Worm (Caenorhabditis elegans) whole organism, midembryonic: ENCODE results near the gene T28A8.2.

Source experiments
- T22C8.4 ChIP-seq: fragments of 200-800 bp; sonication (Bioruptor generic); IDR thresholded peaks from 2 replicates; pipeline ENCODE4 v1.3.6; 2022; ENCODE audit warnings: missing genetic modification characterization, missing compliant biosample characterization
- cog-1 ChIP-seq: sonication (generic microtip); optimal IDR thresholded peaks from 2 replicates; lab custom pipeline; 2016; ENCODE audit warnings: missing genetic modification characterization, missing compliant biosample characterization
- flt-1 ChIP-seq: fragments of 200-800 bp; sonication (Bioruptor generic); IDR thresholded peaks from 2 replicates; pipeline ENCODE4 v1.3.6; 2022; ENCODE audit warnings: missing genetic modification characterization, missing compliant biosample characterization
- klf-2 ChIP-seq: fragments of 200-800 bp; sonication (Bioruptor generic); conservative IDR thresholded peaks from 2 replicates; pipeline ENCODE4 v1.3.6; 2022; ENCODE audit warnings: missing genetic modification reagents, missing genetic modification characterization, missing compliant biosample characterization
- med-1 ChIP-seq: sonication (generic microtip); optimal IDR thresholded peaks from 2 replicates; lab custom pipeline; 2017; ENCODE audit warnings: missing genetic modification characterization, mild to moderate bottlenecking, missing compliant biosample characterization, antibody characterized with exemption, missing genetic modification reagents; ENCODE audit not compliant: insufficient read depth
- ref-1 ChIP-seq: fragments of 200-800 bp; sonication (Bioruptor generic); conservative IDR thresholded peaks from 2 replicates; pipeline ENCODE4 v1.3.6; 2022; ENCODE audit warnings: missing genetic modification reagents, missing genetic modification characterization, missing compliant biosample characterization
- tab-1 ChIP-seq: fragments of 200-800 bp; sonication (Bioruptor generic); IDR thresholded peaks from 2 replicates; pipeline ENCODE4 v1.3.6; 2022; ENCODE audit warnings: missing genetic modification characterization, missing compliant biosample characterization
- ztf-23 ChIP-seq: fragments of 200-800 bp; sonication (Bioruptor generic); IDR thresholded peaks from 2 replicates; pipeline ENCODE4 v1.3.6; 2022; ENCODE audit warnings: missing genetic modification reagents, missing genetic modification characterization, missing compliant biosample characterization

- TF ChIP-seq flt-1 = no peak
- no peak for TF ChIP-seq ztf-23
- no peak for TF ChIP-seq klf-2 (GFP tag; lab: Robert Waterston, UW)
- no peak for TF ChIP-seq tab-1
- no peak for TF ChIP-seq T22C8.4 (GFP tag; lab: Robert Waterston, UW)
- no peak for TF ChIP-seq ref-1 (GFP tag; lab: Robert Waterston, UW)
- TF ChIP-seq med-1 (GFP tag; lab: Kevin White, UChicago) = no peak
- no peak for TF ChIP-seq cog-1 (tag; lab: Kevin White, UChicago)
These were observed 48.0 kb upstream of the T28A8.2 start, which contains the start of gene acs-5 for ce11 chrIII:13543434-13543833.
